Worm (Caenorhabditis elegans): ENCODE results near the gene C07A9.12.

ce11 chrIII:9717243-9717642 is 10.1 kb downstream of the C07A9.12 start:
- peak; percentile 20 for TF ChIP-seq R02D3.7 (tag; optimal IDR thresholded peaks at IDR 0.05)
- peak; percentile 31 for TF ChIP-seq lin-15B (tag; optimal IDR thresholded peaks at IDR 0.05)
- no peak for TF ChIP-seq fos-1 (tag; optimal IDR thresholded peaks at IDR 0.05)
- no peak for TF ChIP-seq unc-62 (GFP tag; optimal IDR thresholded peaks at IDR 0.05)
- TF ChIP-seq ztf-4 (tag; optimal IDR thresholded peaks at IDR 0.05): no peak
- TF ChIP-seq eor-1 (tag; optimal IDR thresholded peaks at IDR 0.05): no peak
- no peak for TF ChIP-seq nhr-28 (tag; optimal IDR thresholded peaks at IDR 0.05)

All from whole organism, L3 larva.